Fruit fly (Drosophila melanogaster): ENCODE data around the gene Cyp12e1.

- TF ChIP-seq GATAe (GFP tag; conservative IDR thresholded peaks at IDR 0.05) (peak; percentile 85), Lhr (GFP tag; optimal IDR thresholded peaks at IDR 0.05) (no peak), Dad (GFP tag; optimal IDR thresholded peaks at IDR 0.05) (no peak), CG1602 (GFP tag; optimal IDR thresholded peaks at IDR 0.05) (no peak), CG14014 (GFP tag; IDR thresholded peaks at IDR 0.05) (no peak), CG13296 (GFP tag; optimal IDR thresholded peaks at IDR 0.05) (peak; percentile 63), p53 (GFP tag; optimal IDR thresholded peaks at IDR 0.05) (no peak), nau (GFP tag; optimal IDR thresholded peaks at IDR 0.05) (no peak), CG7928 (GFP tag; optimal IDR thresholded peaks at IDR 0.05) (no peak), Fer2 (tag; optimal IDR thresholded peaks at IDR 0.05) (peak; percentile 36), sob (GFP tag; IDR thresholded peaks at IDR 0.05) (peak; percentile 84), pan (optimal IDR thresholded peaks at IDR 0.05) (no peak), pan (GFP tag; optimal IDR thresholded peaks at IDR 0.05 in 1 of 2, IDR thresholded peaks at IDR 0.05 in 1 of 2) (peak in 1 of 2 experiments; percentile 55)
These were observed 22.6 kb upstream of the Cyp12e1 start for dm6 chr3R:10411752-10412549.

Measured in whole organism, embryonic.